Worm (Caenorhabditis elegans): ENCODE results near the gene tag-180.

ce11 chrII:11283013-11283412, 46.2 kb downstream of the tag-180 start:
- TF ChIP-seq ztf-11 (tag; optimal IDR thresholded peaks at IDR 0.05), result no peak
- TF ChIP-seq mml-1 (tag; optimal IDR thresholded peaks at IDR 0.05), result no peak
- TF ChIP-seq lin-15B (tag; optimal IDR thresholded peaks at IDR 0.05), result no peak
- no peak for TF ChIP-seq mdl-1 (tag; optimal IDR thresholded peaks at IDR 0.05)
- TF ChIP-seq unc-62 (GFP tag; optimal IDR thresholded peaks at IDR 0.05), result no peak
- TF ChIP-seq unc-39 (tag; optimal IDR thresholded peaks at IDR 0.05), result no peak

All from whole organism, L3 larva.